Worm (Caenorhabditis elegans): ENCODE results near the gene unc-52.

unc-52 gene

ce11 chrII:14647550-14647949, 36.7 kb downstream of the unc-52 start:
- no peak for TF ChIP-seq ref-1 (GFP tag; conservative IDR thresholded peaks at IDR 0.05)
- TF ChIP-seq med-1 (GFP tag; optimal IDR thresholded peaks at IDR 0.05; ENCODE audit: insufficient read depth), result no peak
- no peak for TF ChIP-seq T22C8.4 (GFP tag; IDR thresholded peaks at IDR 0.05)
- no peak for TF ChIP-seq ztf-29 (GFP tag; IDR thresholded peaks at IDR 0.05)
- TF ChIP-seq flt-1 (GFP tag; IDR thresholded peaks at IDR 0.05), result no peak
- no peak for TF ChIP-seq tab-1 (GFP tag; IDR thresholded peaks at IDR 0.05)
- TF ChIP-seq cog-1 (tag; optimal IDR thresholded peaks at IDR 0.05), result no peak
- TF ChIP-seq ztf-23 (GFP tag; IDR thresholded peaks at IDR 0.05), result no peak
- TF ChIP-seq klf-2 (GFP tag; conservative IDR thresholded peaks at IDR 0.05), result no peak

DNA sequence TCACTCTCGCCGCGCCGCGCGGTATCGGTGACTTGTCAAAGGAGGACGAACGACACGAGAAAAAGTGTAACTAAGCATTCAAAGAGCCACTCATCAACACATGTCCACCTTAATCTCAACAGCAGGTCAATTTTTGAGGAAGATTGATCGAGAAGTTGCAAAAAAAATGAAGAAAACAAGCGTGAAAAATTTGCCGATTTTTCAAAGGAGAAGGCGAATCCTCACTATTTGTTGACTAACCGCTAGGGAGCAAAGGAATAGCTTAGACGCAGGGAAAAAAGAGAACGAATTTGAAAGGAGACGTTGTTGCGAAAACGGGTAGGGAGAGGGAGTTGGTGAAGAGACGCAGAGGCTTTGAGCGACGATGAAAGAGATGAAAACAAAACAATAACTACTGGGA, 39.0 kb downstream of the unc-52 start:
- TF ChIP-seq cog-1 (tag; optimal IDR thresholded peaks at IDR 0.05) (no peak), klf-2 (GFP tag; conservative IDR thresholded peaks at IDR 0.05) (no peak), ztf-29 (GFP tag; IDR thresholded peaks at IDR 0.05) (no peak), med-1 (GFP tag; optimal IDR thresholded peaks at IDR 0.05; ENCODE audit: insufficient read depth) (no peak), ref-1 (GFP tag; conservative IDR thresholded peaks at IDR 0.05) (no peak), ztf-23 (GFP tag; IDR thresholded peaks at IDR 0.05) (no peak), tab-1 (GFP tag; IDR thresholded peaks at IDR 0.05) (no peak), T22C8.4 (GFP tag; IDR thresholded peaks at IDR 0.05) (no peak), flt-1 (GFP tag; IDR thresholded peaks at IDR 0.05) (no peak)

DNA sequence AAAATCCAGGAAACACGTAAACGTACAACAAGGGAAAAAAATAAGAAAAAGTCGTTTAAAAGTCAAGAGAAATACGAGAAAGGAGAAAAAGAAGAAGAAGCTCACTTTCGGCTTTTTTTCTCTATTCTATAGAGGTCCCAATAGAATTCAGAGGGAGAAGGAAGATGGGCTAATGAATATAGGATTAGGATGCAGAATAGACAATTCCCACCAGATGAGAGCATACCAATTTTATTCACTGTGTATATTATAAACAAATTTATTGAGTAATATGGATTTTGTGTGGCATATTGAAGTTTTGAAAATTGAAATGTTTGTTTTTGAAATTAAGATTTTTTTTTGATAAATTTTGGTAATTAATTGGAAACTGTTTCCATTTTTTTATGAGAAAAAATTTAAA, 39.8 kb downstream of the unc-52 start:
- no peak for TF ChIP-seq cog-1 (tag; optimal IDR thresholded peaks at IDR 0.05)
- TF ChIP-seq flt-1 (GFP tag; IDR thresholded peaks at IDR 0.05), result no peak
- TF ChIP-seq klf-2 (GFP tag; conservative IDR thresholded peaks at IDR 0.05), result no peak
- no peak for TF ChIP-seq tab-1 (GFP tag; IDR thresholded peaks at IDR 0.05)
- no peak for TF ChIP-seq med-1 (GFP tag; optimal IDR thresholded peaks at IDR 0.05; ENCODE audit: insufficient read depth)
- TF ChIP-seq T22C8.4 (GFP tag; IDR thresholded peaks at IDR 0.05), result no peak
- TF ChIP-seq ref-1 (GFP tag; conservative IDR thresholded peaks at IDR 0.05), result no peak
- no peak for TF ChIP-seq ztf-23 (GFP tag; IDR thresholded peaks at IDR 0.05)

ce11 chrII:14643983-14644382, 40.3 kb downstream of the unc-52 start, which contains the start of gene atgp-2:
atgp-2 (minus strand) TSS chrII:14644083.
- TF ChIP-seq flt-1 (GFP tag; IDR thresholded peaks at IDR 0.05) (no peak), T22C8.4 (GFP tag; IDR thresholded peaks at IDR 0.05) (no peak), med-1 (GFP tag; optimal IDR thresholded peaks at IDR 0.05; ENCODE audit: insufficient read depth) (no peak), klf-2 (GFP tag; conservative IDR thresholded peaks at IDR 0.05) (no peak), ztf-29 (GFP tag; IDR thresholded peaks at IDR 0.05) (no peak), ref-1 (GFP tag; conservative IDR thresholded peaks at IDR 0.05) (no peak), ztf-23 (GFP tag; IDR thresholded peaks at IDR 0.05) (no peak), tab-1 (GFP tag; IDR thresholded peaks at IDR 0.05) (no peak), cog-1 (tag; optimal IDR thresholded peaks at IDR 0.05) (no peak)

DNA sequence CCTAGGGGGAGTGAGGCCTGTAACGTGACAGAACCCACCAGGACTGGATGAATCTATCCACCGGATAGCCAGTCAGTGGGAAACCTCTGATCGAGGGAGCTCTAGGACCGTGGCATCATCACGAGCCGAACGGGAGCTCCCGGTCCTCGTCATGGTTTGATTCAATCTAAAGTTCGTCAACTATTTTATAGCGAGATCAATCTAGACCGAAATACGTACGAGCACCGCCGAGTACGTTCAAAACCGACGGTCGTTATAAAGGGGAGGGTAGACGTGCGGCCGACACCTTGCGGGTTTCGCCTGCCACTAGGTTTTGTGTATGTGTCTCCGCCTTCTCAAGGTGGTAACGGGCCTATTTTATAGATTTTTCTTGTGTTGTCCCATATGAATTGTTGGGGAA, 42.9 kb downstream of the unc-52 start:
- TF ChIP-seq tab-1 (GFP tag; IDR thresholded peaks at IDR 0.05) (0 out of 2 replicates have a peak, but pooled peaks have one; percentile 52), flt-1 (GFP tag; IDR thresholded peaks at IDR 0.05) (peak; percentile 47; the same call in 1 of the 2 replicates)

DNA sequence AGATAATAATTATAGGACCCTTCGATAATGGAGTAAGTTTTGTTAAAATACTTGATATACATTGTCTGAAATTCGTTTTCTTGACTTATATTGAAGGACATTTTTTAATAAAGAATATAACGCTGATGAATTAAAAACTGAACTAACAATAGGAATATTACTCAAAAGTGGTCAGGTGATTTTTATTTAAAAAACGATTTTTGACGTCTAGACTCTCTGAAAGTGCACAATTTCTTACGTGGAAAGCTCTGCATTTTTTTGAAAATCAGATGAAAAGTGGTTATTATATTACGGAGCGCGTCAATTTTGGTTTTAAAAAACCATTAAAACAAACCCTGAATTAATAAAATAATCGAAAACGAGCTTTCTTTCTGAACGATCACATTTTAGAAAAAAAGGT, 47.5 kb downstream of the unc-52 start, which contains the start of gene sre-13:
Gene sre-13, minus strand, starts transcription at position 101 of the 400 bp plus-strand sequence.
- TF ChIP-seq tab-1 (GFP tag; IDR thresholded peaks at IDR 0.05) (no peak), ztf-23 (GFP tag; IDR thresholded peaks at IDR 0.05) (no peak), med-1 (GFP tag; optimal IDR thresholded peaks at IDR 0.05; ENCODE audit: insufficient read depth) (no peak), flt-1 (GFP tag; IDR thresholded peaks at IDR 0.05) (no peak), klf-2 (GFP tag; conservative IDR thresholded peaks at IDR 0.05) (no peak), ref-1 (GFP tag; conservative IDR thresholded peaks at IDR 0.05) (no peak), cog-1 (tag; optimal IDR thresholded peaks at IDR 0.05) (no peak), ztf-29 (GFP tag; IDR thresholded peaks at IDR 0.05) (no peak), T22C8.4 (GFP tag; IDR thresholded peaks at IDR 0.05) (no peak)

DNA sequence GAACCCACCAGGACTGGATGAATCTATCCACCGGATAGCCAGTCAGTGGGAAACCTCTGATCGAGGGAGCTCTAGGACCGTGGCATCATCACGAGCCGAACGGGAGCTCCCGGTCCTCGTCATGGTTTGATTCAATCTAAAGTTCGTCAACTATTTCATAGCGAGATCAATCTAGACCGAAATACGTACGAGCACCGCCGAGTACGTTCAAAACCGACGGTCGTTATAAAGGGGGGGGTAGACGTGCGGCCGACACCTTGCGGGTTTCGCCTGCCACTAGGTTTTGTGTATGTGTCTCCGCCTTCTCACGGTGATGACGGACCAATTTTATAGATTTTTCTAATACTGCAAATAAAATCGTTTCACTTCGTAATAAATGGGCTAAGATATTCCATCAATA, 48.4 kb downstream of the unc-52 start:
- TF ChIP-seq T22C8.4 (GFP tag; IDR thresholded peaks at IDR 0.05) (0 out of 2 replicates have a peak, but pooled peaks have one; percentile 26), tab-1 (GFP tag; IDR thresholded peaks at IDR 0.05) (peak; percentile 10; the same call in 1 of the 2 replicates), flt-1 (GFP tag; IDR thresholded peaks at IDR 0.05) (peak; percentile 75)

ce11 chrII:14635179-14635578, 49.1 kb downstream of the unc-52 start:
- TF ChIP-seq T22C8.4 (GFP tag; IDR thresholded peaks at IDR 0.05) (peak; percentile 84), med-1 (GFP tag; optimal IDR thresholded peaks at IDR 0.05; ENCODE audit: insufficient read depth) (peak; percentile 3), cog-1 (tag; optimal IDR thresholded peaks at IDR 0.05) (no peak), flt-1 (GFP tag; IDR thresholded peaks at IDR 0.05) (peak; percentile 84), klf-2 (GFP tag; conservative IDR thresholded peaks at IDR 0.05) (peak; percentile 78; the same call in 1 of the 2 replicates), ztf-29 (GFP tag; IDR thresholded peaks at IDR 0.05) (peak; percentile 82), tab-1 (GFP tag; IDR thresholded peaks at IDR 0.05) (peak; percentile 89), ztf-23 (GFP tag; IDR thresholded peaks at IDR 0.05) (peak; percentile 82), ref-1 (GFP tag; conservative IDR thresholded peaks at IDR 0.05) (peak; percentile 66)

DNA sequence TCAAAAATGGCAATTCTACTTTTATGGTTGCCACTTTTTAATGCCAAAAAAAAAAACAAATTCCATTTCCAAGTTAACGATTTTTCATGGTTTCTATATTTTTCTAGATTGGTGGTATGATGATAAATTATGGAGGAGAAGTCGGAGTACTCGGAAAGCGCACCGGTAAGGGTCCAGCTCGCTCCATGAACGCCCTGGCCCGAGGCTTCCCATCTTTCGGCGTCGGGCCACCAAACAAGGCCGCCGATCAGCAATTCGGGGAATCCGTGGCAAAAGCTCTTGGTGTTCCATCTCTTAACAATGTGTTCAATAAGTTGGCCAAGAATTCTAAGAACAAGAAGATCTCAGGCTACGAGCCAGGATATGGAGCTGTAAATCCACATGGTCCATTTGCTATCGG, 50.2 kb downstream of the unc-52 start:
- TF ChIP-seq ztf-23 (GFP tag; IDR thresholded peaks at IDR 0.05) (no peak), flt-1 (GFP tag; IDR thresholded peaks at IDR 0.05) (no peak)

ce11 chrII:14632823-14633222, 51.4 kb downstream of the unc-52 start, which contains the start of gene C38C6.3:
C38C6.3 (plus strand) TSS chrII:14633123.
- no peak for TF ChIP-seq med-1 (GFP tag; optimal IDR thresholded peaks at IDR 0.05; ENCODE audit: insufficient read depth)

DNA sequence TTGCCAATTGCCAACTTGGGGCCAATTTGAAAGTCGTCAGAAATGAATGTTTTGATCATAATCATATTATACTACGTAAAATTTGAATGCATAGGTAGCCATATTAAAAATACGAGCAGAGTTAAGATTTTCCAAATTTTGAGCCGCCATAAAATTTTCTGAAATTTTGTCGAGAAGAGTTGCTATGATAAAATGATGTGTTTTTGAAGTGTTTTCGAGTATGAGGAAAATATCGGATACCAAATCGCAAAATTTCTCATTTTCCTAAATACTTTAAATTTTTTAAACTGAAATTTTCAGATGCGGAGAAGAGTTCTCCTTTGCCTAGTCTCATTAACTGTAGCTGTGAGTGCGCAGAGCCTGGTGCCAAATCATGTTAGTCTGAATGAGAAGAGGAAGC, 56.9 kb downstream of the unc-52 start, which contains the start of gene tag-297:
Gene tag-297, plus strand, starts transcription at position 301 of the 400 bp plus-strand sequence.
- no peak for TF ChIP-seq ztf-23 (GFP tag; IDR thresholded peaks at IDR 0.05)
- no peak for TF ChIP-seq ztf-29 (GFP tag; IDR thresholded peaks at IDR 0.05)
- TF ChIP-seq flt-1 (GFP tag; IDR thresholded peaks at IDR 0.05), result no peak
- TF ChIP-seq T22C8.4 (GFP tag; IDR thresholded peaks at IDR 0.05), result no peak
- TF ChIP-seq klf-2 (GFP tag; conservative IDR thresholded peaks at IDR 0.05), result no peak
- TF ChIP-seq cog-1 (tag; optimal IDR thresholded peaks at IDR 0.05), result no peak
- no peak for TF ChIP-seq med-1 (GFP tag; optimal IDR thresholded peaks at IDR 0.05; ENCODE audit: insufficient read depth)
- no peak for TF ChIP-seq tab-1 (GFP tag; IDR thresholded peaks at IDR 0.05)
- no peak for TF ChIP-seq ref-1 (GFP tag; conservative IDR thresholded peaks at IDR 0.05)

Data from whole organism, midembryonic.